Worm (Caenorhabditis elegans) whole organism, L2 larva: ENCODE results near the gene adr-2.

ENCODE experiments used
- C34F6.9 ChIP-seq: fragments of 150-350 bp; optimal IDR thresholded peaks from 2 replicates; lab custom pipeline; 2014; ENCODE audit warnings: missing biosample characterization, missing genetic modification characterization
- F13H6.1 ChIP-seq: sonication (generic microtip); optimal IDR thresholded peaks from 2 replicates; lab custom pipeline; 2016; ENCODE audit warnings: missing genetic modification characterization, missing compliant biosample characterization
- ZK546.5 ChIP-seq: sonication (generic microtip); optimal IDR thresholded peaks from 2 replicates; lab custom pipeline; 2017; ENCODE audit warnings: missing biosample characterization, missing genetic modification characterization
- alr-1 ChIP-seq: fragments of 150-350 bp; optimal IDR thresholded peaks from 2 replicates; lab custom pipeline; 2014; ENCODE audit warnings: missing biosample characterization, missing genetic modification characterization
- ama-1 ChIP-seq: fragments of 150-350 bp; optimal IDR thresholded peaks from 2 replicates; lab custom pipeline; 2018; ENCODE audit warnings: inconsistent platforms
- blmp-1 ChIP-seq: sonication (generic microtip); optimal IDR thresholded peaks from 2 replicates; lab custom pipeline; 2017; ENCODE audit warnings: missing genetic modification characterization, mild to moderate bottlenecking, missing compliant biosample characterization, antibody characterized with exemption, moderate library complexity; ENCODE audit not compliant: insufficient read depth
- ceh-16 ChIP-seq: fragments of 150-350 bp; optimal IDR thresholded peaks from 2 replicates; lab custom pipeline; 2014; ENCODE audit warnings: missing biosample characterization, missing genetic modification characterization
- ceh-82 ChIP-seq: fragments of 150-350 bp; optimal IDR thresholded peaks from 2 replicates; lab custom pipeline; 2014; ENCODE audit warnings: missing biosample characterization, missing genetic modification characterization
- crh-2 ChIP-seq: sonication (generic microtip); optimal IDR thresholded peaks from 2 replicates; lab custom pipeline; 2017; ENCODE audit warnings: missing biosample characterization, missing genetic modification characterization
- dmd-4 ChIP-seq: sonication (generic microtip); optimal IDR thresholded peaks from 2 replicates; lab custom pipeline; 2017; ENCODE audit warnings: missing biosample characterization, missing genetic modification characterization
- egl-27 ChIP-seq: sonication (generic microtip); optimal IDR thresholded peaks from 3 replicates; lab custom pipeline; 2017; ENCODE audit warnings: missing biosample characterization, missing genetic modification reagents, missing genetic modification characterization
- elt-3 ChIP-seq: sonication (generic microtip); optimal IDR thresholded peaks from 2 replicates; lab custom pipeline; 2017; ENCODE audit warnings: missing biosample characterization, missing genetic modification characterization
- fos-1 ChIP-seq: fragments of 150-350 bp; optimal IDR thresholded peaks from 2 replicates; lab custom pipeline; 2014; ENCODE audit warnings: missing biosample characterization, missing genetic modification characterization
- gmeb-1 ChIP-seq: fragments of 150-350 bp; optimal IDR thresholded peaks from 2 replicates; lab custom pipeline; 2014; ENCODE audit warnings: missing biosample characterization, missing genetic modification characterization
- lin-11 ChIP-seq: fragments of 150-350 bp; sonication (generic microtip); optimal IDR thresholded peaks from 2 replicates; lab custom pipeline; 2014; ENCODE audit warnings: missing biosample characterization, missing genetic modification characterization, inconsistent platforms, mixed read lengths
- lin-13 ChIP-seq: fragments of 150-350 bp; optimal IDR thresholded peaks from 2 replicates; lab custom pipeline; 2014; ENCODE audit warnings: missing biosample characterization, missing genetic modification reagents, missing genetic modification characterization
- lsy-2 ChIP-seq, 2 experiments: fragments of 150-350 bp in 1 of 2; sonication (generic microtip) in 1 of 2; optimal IDR thresholded peaks; 2 replicates each; lab custom pipeline; 2014 to 2017; ENCODE audit warnings: missing biosample characterization in 2 of 2, missing genetic modification characterization in 2 of 2
- mab-5 ChIP-seq: fragments of 150-350 bp; optimal IDR thresholded peaks from 2 replicates; lab custom pipeline; 2014; ENCODE audit warnings: missing biosample characterization, missing genetic modification characterization
- mdl-1 ChIP-seq, 2 experiments: fragments of 150-350 bp in 1 of 2; sonication (generic microtip) in 1 of 2; optimal IDR thresholded peaks; 2 replicates each; lab custom pipeline; 2017; ENCODE audit warnings: missing biosample characterization in 2 of 2, missing genetic modification characterization in 2 of 2
- nhr-10 ChIP-seq: sonication (generic microtip); optimal IDR thresholded peaks from 2 replicates; lab custom pipeline; 2017; ENCODE audit warnings: missing biosample characterization, missing genetic modification characterization
- nhr-21 ChIP-seq: fragments of 150-350 bp; optimal IDR thresholded peaks from 2 replicates; lab custom pipeline; 2014; ENCODE audit warnings: missing biosample characterization, missing genetic modification characterization
- nhr-23 ChIP-seq: fragments of 150-350 bp; optimal IDR thresholded peaks from 2 replicates; lab custom pipeline; 2014; ENCODE audit warnings: missing biosample characterization, missing genetic modification reagents, missing genetic modification characterization
- nhr-25 ChIP-seq: fragments of 150-350 bp; sonication (generic microtip); optimal IDR thresholded peaks from 3 replicates; lab custom pipeline; 2014; ENCODE audit warnings: missing biosample characterization, missing genetic modification characterization
- nhr-6 ChIP-seq: fragments of 150-350 bp; optimal IDR thresholded peaks from 2 replicates; lab custom pipeline; 2014; ENCODE audit warnings: missing biosample characterization, missing genetic modification characterization
- skn-1 ChIP-seq: sonication (generic microtip); optimal IDR thresholded peaks from 2 replicates; lab custom pipeline; 2017; ENCODE audit warnings: missing biosample characterization, missing genetic modification characterization
- sma-3 ChIP-seq: sonication (generic microtip); optimal IDR thresholded peaks from 2 replicates; lab custom pipeline; 2016; ENCODE audit warnings: missing genetic modification reagents, missing genetic modification characterization, missing compliant biosample characterization
- sma-9 ChIP-seq, 2 experiments: fragments of 150-350 bp in 1 of 2; sonication (generic microtip) in 1 of 2; optimal IDR thresholded peaks; 2 replicates each; lab custom pipeline; 2014 to 2016; ENCODE audit warnings: missing genetic modification characterization in 2 of 2, mild to moderate bottlenecking in 1 of 2, missing biosample characterization in 1 of 2, missing compliant biosample characterization in 1 of 2, missing genetic modification reagents in 1 of 2, moderate library complexity in 1 of 2
- snpc-4 ChIP-seq: fragments of 150-350 bp; optimal IDR thresholded peaks from 2 replicates; lab custom pipeline; 2014; ENCODE audit warnings: missing biosample characterization, missing genetic modification characterization
- unc-39 ChIP-seq: fragments of 150-350 bp; optimal IDR thresholded peaks from 2 replicates; lab custom pipeline; 2014; ENCODE audit warnings: missing biosample characterization, missing genetic modification characterization
- unc-55 ChIP-seq: fragments of 150-350 bp; sonication (generic microtip); optimal IDR thresholded peaks from 3 replicates; lab custom pipeline; 2014; ENCODE audit warnings: missing biosample characterization, missing genetic modification reagents, missing genetic modification characterization
- unc-62 ChIP-seq: fragments of 150-350 bp; optimal IDR thresholded peaks from 2 replicates; lab custom pipeline; 2014; ENCODE audit warnings: missing biosample characterization, missing genetic modification reagents, missing genetic modification characterization
- zag-1 ChIP-seq: fragments of 150-350 bp; optimal IDR thresholded peaks from 2 replicates; lab custom pipeline; 2014; ENCODE audit warnings: missing biosample characterization, missing genetic modification characterization
- ztf-1 ChIP-seq: fragments of 200-800 bp; sonication (Bioruptor generic); conservative IDR thresholded peaks from 2 replicates; pipeline ENCODE4 v1.3.6; 2022; ENCODE audit warnings: missing genetic modification characterization, missing compliant biosample characterization
- ztf-11 ChIP-seq: sonication (generic microtip); optimal IDR thresholded peaks from 2 replicates; lab custom pipeline; 2017; ENCODE audit warnings: missing biosample characterization, missing genetic modification characterization
- ztf-4 ChIP-seq: fragments of 150-350 bp; optimal IDR thresholded peaks from 2 replicates; lab custom pipeline; 2014; ENCODE audit warnings: missing biosample characterization, missing genetic modification characterization

Gene adr-2

DNA sequence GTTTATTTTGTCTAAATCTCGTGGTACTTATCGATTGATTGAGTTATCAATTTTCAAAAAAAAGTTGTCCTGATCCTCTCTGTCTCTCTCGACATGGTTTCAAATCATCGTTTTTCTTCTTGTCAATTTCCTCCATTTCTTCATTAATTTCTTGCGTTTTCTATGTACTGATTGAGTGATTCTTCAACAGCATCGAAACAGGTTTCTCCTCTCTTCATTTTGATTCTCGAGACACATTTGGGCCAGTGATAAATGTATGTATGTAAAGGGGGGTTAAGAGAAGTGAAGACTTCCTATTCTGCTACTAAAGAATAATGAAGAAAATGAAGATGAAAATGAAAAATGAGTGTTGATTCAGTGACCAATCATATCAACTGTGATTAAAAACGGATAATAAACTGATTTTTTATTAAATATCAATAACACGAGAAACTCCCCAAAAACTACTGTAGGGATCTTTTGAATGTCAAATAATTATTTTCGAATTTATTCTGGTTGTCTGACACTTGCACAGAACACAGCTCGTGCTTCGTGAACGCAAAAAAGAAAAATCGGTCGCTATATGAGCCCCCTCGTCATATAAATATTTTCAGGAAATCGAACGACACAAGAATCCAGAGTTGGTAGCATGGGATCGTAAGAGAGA lies 29.4 kb downstream of the adr-2 start:
- TF ChIP-seq fos-1 (tag; lab: Kevin White, UChicago) (peak; percentile 42), nhr-23 (no peak), sma-9 (GFP tag; optimal IDR thresholded peaks at IDR 0.05; lab: Kevin White, UChicago) (peak; percentile 50), sma-9 (tag; optimal IDR thresholded peaks at IDR 0.05; lab: Kevin White, UChicago) (no peak), gmeb-1 (tag; lab: Kevin White, UChicago) (peak; percentile 45), egl-27 (tag; lab: Kevin White, UChicago) (peak; percentile 75), nhr-25 (tag; lab: Kevin White, UChicago) (peak; percentile 67), lin-11 (tag; lab: Kevin White, UChicago) (no peak), blmp-1 (tag; lab: Kevin White, UChicago) (peak; percentile 6), lsy-2 (tag; optimal IDR thresholded peaks at IDR 0.05; lab: Kevin White, UChicago) (peak in 1 of 2 experiments; percentile 20), sma-3 (GFP tag; lab: Kevin White, UChicago) (peak; percentile 27), nhr-21 (tag; lab: Kevin White, UChicago) (peak; percentile 65), unc-39 (tag; lab: Kevin White, UChicago) (no peak)

DNA sequence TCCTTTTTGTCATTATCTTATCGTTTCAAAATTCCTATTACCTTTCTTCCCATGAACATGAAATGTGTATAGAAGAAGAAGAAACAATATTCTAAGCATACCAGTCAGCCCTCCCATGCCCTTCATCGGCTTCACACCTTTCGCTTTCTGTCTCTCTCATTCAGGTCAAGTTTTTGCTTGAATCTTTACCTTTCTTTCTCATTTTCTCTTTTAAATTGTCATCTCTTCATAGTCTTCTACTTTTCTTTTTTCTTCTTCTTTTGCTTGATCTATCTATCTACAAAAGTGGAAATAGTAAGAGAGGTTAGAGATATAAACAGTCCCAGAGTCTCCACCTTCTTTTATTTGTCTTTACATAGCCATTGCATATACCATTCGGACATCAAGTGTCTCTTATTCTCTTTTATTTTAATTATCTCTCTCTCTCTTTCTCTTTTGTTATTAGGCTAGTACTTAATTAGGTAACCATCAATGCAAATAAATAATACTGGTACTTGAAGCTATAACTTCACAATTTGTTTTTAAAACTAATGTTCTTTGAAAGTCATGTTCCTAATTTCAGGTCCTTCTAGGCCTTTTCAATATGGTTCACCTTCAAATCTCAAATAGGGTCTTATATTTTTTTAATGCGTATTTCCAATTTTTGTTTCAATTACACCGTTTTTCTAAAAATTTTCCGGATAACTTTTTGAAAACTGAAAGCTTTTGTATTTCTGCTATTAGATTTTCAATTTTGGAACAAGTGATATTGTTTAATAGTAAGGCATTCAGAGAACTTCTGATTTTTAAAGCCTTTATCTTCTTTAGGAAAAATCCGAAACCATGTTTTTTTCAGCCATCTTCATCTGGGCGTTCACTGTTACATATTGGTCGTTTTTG lies 31.1 kb downstream of the adr-2 start, which contains the start of gene dpy-31:
Gene dpy-31, plus strand, starts transcription at position 829 of the 879 bp plus-strand sequence.
- TF ChIP-seq lin-11 (tag; lab: Kevin White, UChicago) (no peak), dmd-4 (tag; lab: Kevin White, UChicago) (no peak), ztf-1 (no peak), ceh-16 (tag; lab: Kevin White, UChicago) (peak; percentile 22), sma-3 (GFP tag; lab: Kevin White, UChicago) (peak; percentile 33), ztf-11 (tag; lab: Kevin White, UChicago) (no peak), nhr-6 (tag; lab: Kevin White, UChicago) (no peak), lsy-2 (tag; optimal IDR thresholded peaks at IDR 0.05; lab: Kevin White, UChicago) (peak in 1 of 2 experiments; percentile 37), zag-1 (tag; lab: Kevin White, UChicago) (no peak), egl-27 (tag; lab: Kevin White, UChicago) (peak; percentile 88), nhr-25 (tag; lab: Kevin White, UChicago) (peak; percentile 90), nhr-21 (tag; lab: Kevin White, UChicago) (peak; percentile 64), ceh-82 (tag; lab: Kevin White, UChicago) (no peak), crh-2 (tag; lab: Kevin White, UChicago) (peak; percentile 39), blmp-1 (tag; lab: Kevin White, UChicago) (peak; percentile 99), unc-62 (no peak), fos-1 (tag; lab: Kevin White, UChicago) (peak; percentile 27), snpc-4 (tag; lab: Kevin White, UChicago) (no peak), sma-9 (GFP tag; optimal IDR thresholded peaks at IDR 0.05; lab: Kevin White, UChicago) (peak; percentile 57), sma-9 (tag; optimal IDR thresholded peaks at IDR 0.05; lab: Kevin White, UChicago) (no peak)

DNA sequence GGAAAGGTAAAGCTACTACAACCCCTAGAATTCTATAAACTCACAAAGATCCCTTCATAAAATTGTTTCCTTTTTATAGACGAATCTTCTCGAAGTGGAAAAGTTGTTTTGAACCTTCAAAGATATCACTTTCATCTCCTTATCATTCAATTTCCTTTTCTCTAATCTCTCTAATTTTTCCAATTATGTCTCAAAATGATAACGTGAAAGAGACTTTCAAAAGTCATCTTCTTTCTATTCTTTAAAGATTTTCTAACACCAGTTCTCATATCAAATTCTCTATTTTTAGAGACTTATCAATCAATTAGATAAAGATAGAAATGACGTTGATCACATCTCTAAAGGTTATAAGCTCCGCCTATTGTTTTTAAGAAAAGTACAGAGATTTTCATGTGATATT lies 33.2 kb downstream of the adr-2 start:
- TF ChIP-seq egl-27 (tag; lab: Kevin White, UChicago) (peak; percentile 16), alr-1 (no peak), lin-13 (GFP tag; lab: Kevin White, UChicago) (peak; percentile 3), nhr-25 (tag; lab: Kevin White, UChicago) (peak; percentile 70), ztf-11 (tag; lab: Kevin White, UChicago) (no peak), nhr-21 (tag; lab: Kevin White, UChicago) (peak; percentile 64), sma-9 (GFP tag; optimal IDR thresholded peaks at IDR 0.05; lab: Kevin White, UChicago) (no peak), sma-9 (tag; optimal IDR thresholded peaks at IDR 0.05; lab: Kevin White, UChicago) (no peak), blmp-1 (tag; lab: Kevin White, UChicago) (peak; percentile 93), lsy-2 (tag; optimal IDR thresholded peaks at IDR 0.05; lab: Kevin White, UChicago) (peak in 1 of 2 experiments; percentile 4), mdl-1 (tag; optimal IDR thresholded peaks at IDR 0.05; lab: Kevin White, UChicago) (peak in 1 of 2 experiments; percentile 2), sma-3 (GFP tag; lab: Kevin White, UChicago) (peak; percentile 14), dmd-4 (tag; lab: Kevin White, UChicago) (no peak)

DNA sequence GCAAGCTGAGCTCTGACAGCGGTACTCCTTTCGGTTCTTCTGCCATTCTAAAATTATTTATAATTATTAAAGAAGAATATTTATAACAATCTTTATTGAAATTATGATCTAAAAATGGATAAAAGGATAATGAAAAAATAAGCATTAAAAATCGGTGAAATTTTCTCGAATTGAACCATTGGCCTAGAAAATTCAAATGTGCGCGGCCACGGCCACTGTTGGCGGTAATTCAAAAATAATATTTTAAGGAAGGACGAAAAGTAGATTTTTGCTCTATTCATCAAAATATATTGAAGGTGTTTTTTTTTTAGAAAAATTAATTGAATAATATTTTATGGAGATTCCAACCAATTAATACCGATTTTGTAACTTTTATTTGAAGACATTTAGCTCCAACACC lies 33.8 kb downstream of the adr-2 start, which contains the start of gene pfd-5:
Gene pfd-5, minus strand, starts transcription at position 47 of the 400 bp plus-strand sequence.
- TF ChIP-seq egl-27 (tag; lab: Kevin White, UChicago): peak; percentile 33
- TF ChIP-seq fos-1 (tag; lab: Kevin White, UChicago): peak; percentile 29
- TF ChIP-seq unc-39 (tag; lab: Kevin White, UChicago): no peak
- TF ChIP-seq nhr-25 (tag; lab: Kevin White, UChicago): peak; percentile 37
- TF ChIP-seq sma-9 (GFP tag; optimal IDR thresholded peaks at IDR 0.05; lab: Kevin White, UChicago): peak; percentile 69
- no peak for TF ChIP-seq sma-9 (tag; optimal IDR thresholded peaks at IDR 0.05; lab: Kevin White, UChicago)
- TF ChIP-seq C34F6.9 (tag; lab: Kevin White, UChicago): peak; percentile 65
- TF ChIP-seq crh-2 (tag; lab: Kevin White, UChicago): peak; percentile 35
- TF ChIP-seq nhr-10 (tag; lab: Kevin White, UChicago): no peak
- TF ChIP-seq lsy-2 (tag; optimal IDR thresholded peaks at IDR 0.05; lab: Kevin White, UChicago): peak; percentile 46 to 85
- peak; percentile 22 for TF ChIP-seq lin-13 (GFP tag; lab: Kevin White, UChicago)
- TF ChIP-seq mab-5: no peak
- peak; percentile 49 for TF ChIP-seq F13H6.1 (tag; lab: Kevin White, UChicago)
- TF ChIP-seq snpc-4 (tag; lab: Kevin White, UChicago): peak; percentile 7
- peak; percentile 63 for TF ChIP-seq sma-3 (GFP tag; lab: Kevin White, UChicago)
- TF ChIP-seq lin-11 (tag; lab: Kevin White, UChicago): peak; percentile 27
- no peak for TF ChIP-seq elt-3
- TF ChIP-seq gmeb-1 (tag; lab: Kevin White, UChicago): peak; percentile 94
- no peak for TF ChIP-seq unc-62
- TF ChIP-seq dmd-4 (tag; lab: Kevin White, UChicago): no peak
- TF ChIP-seq ama-1 (lab: Kevin White, UChicago): no peak
- no peak for TF ChIP-seq ztf-4 (tag; lab: Kevin White, UChicago)
- peak; percentile 78 for TF ChIP-seq unc-55 (GFP tag; lab: Kevin White, UChicago)
- TF ChIP-seq skn-1 (tag; lab: Kevin White, UChicago): no peak
- TF ChIP-seq nhr-21 (tag; lab: Kevin White, UChicago): peak; percentile 20
- TF ChIP-seq ZK546.5 (tag; lab: Kevin White, UChicago): no peak
